Worm (Caenorhabditis elegans): ENCODE results near the gene T22B2.3.

T22B2.3 gene

ce11 chrX:3901389-3901788 is 15.7 kb upstream of the T22B2.3 start:
- TF ChIP-seq nhr-23 (tag; optimal IDR thresholded peaks at IDR 0.05): no peak
- TF ChIP-seq ceh-16 (tag; optimal IDR thresholded peaks at IDR 0.05): no peak
- no peak for TF ChIP-seq alr-1 (tag; optimal IDR thresholded peaks at IDR 0.05)
- no peak for TF ChIP-seq nhr-10 (tag; optimal IDR thresholded peaks at IDR 0.05)
- TF ChIP-seq skn-1 (tag; optimal IDR thresholded peaks at IDR 0.05): no peak
- TF ChIP-seq nhr-21 (tag; optimal IDR thresholded peaks at IDR 0.05): no peak
- TF ChIP-seq nhr-77 (tag; optimal IDR thresholded peaks at IDR 0.05): no peak
- no peak for TF ChIP-seq elt-1 (tag; optimal IDR thresholded peaks at IDR 0.05)
- TF ChIP-seq C34F6.9 (tag; optimal IDR thresholded peaks at IDR 0.05): no peak
- TF ChIP-seq dmd-4 (tag; optimal IDR thresholded peaks at IDR 0.05): no peak
- TF ChIP-seq elt-3 (tag; optimal IDR thresholded peaks at IDR 0.05): no peak
- no peak for TF ChIP-seq nhr-12 (tag; optimal IDR thresholded peaks at IDR 0.05)
- no peak for TF ChIP-seq sma-3 (GFP tag; optimal IDR thresholded peaks at IDR 0.05)
- TF ChIP-seq mbf-1 (tag; optimal IDR thresholded peaks at IDR 0.05): no peak
- no peak for TF ChIP-seq F13H6.1 (tag; optimal IDR thresholded peaks at IDR 0.05)
- TF ChIP-seq unc-39 (tag; optimal IDR thresholded peaks at IDR 0.05): no peak
- no peak for TF ChIP-seq fos-1 (tag; optimal IDR thresholded peaks at IDR 0.05)
- no peak for TF ChIP-seq lin-13 (GFP tag; optimal IDR thresholded peaks at IDR 0.05)
- TF ChIP-seq ztf-1 (GFP tag; conservative IDR thresholded peaks at IDR 0.05): no peak
- no peak for TF ChIP-seq nhr-11 (tag; optimal IDR thresholded peaks at IDR 0.05)

DNA sequence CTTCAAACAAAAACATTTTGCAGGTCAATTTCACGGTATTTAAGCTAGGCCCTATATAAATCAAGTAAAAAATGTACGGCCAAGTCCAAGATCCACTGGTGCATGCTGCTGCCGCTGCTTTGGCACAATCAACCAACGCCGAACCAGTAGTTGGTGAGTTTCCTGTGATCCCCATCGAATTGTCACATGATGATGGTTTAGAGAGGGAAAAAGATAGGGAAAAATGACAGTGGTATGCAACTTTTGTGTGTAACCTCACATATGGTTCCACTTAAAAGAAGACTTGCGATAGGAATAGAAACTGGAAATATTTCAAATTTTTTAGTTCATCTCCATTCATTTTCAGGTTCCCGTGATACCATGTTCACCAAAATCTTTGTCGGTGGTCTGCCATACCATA is 12.5 kb upstream of the T22B2.3 start, which contains the start of gene sup-12:
TSS of gene sup-12 (plus strand) at position 17 of the 400 bp plus-strand sequence.
- TF ChIP-seq lin-13 (GFP tag; optimal IDR thresholded peaks at IDR 0.05): no peak
- TF ChIP-seq F13H6.1 (tag; optimal IDR thresholded peaks at IDR 0.05): no peak
- no peak for TF ChIP-seq ama-1 (optimal IDR thresholded peaks at IDR 0.05)
- TF ChIP-seq elt-3 (tag; optimal IDR thresholded peaks at IDR 0.05): no peak
- no peak for TF ChIP-seq egl-27 (tag; optimal IDR thresholded peaks at IDR 0.05)
- no peak for TF ChIP-seq lin-39 (tag; optimal IDR thresholded peaks at IDR 0.05)
- no peak for TF ChIP-seq mdl-1 (tag; optimal IDR thresholded peaks at IDR 0.05)
- no peak for TF ChIP-seq nhr-10 (tag; optimal IDR thresholded peaks at IDR 0.05)
- no peak for TF ChIP-seq mab-5 (tag; optimal IDR thresholded peaks at IDR 0.05)
- no peak for TF ChIP-seq elt-1 (tag; optimal IDR thresholded peaks at IDR 0.05)
- TF ChIP-seq dmd-4 (tag; optimal IDR thresholded peaks at IDR 0.05): no peak
- TF ChIP-seq nhr-21 (tag; optimal IDR thresholded peaks at IDR 0.05): no peak
- no peak for TF ChIP-seq nhr-77 (tag; optimal IDR thresholded peaks at IDR 0.05)
- TF ChIP-seq sma-9 (GFP tag; optimal IDR thresholded peaks at IDR 0.05): no peak
- no peak for TF ChIP-seq sma-9 (tag; optimal IDR thresholded peaks at IDR 0.05)
- TF ChIP-seq nhr-11 (tag; optimal IDR thresholded peaks at IDR 0.05): no peak
- no peak for TF ChIP-seq blmp-1 (tag; optimal IDR thresholded peaks at IDR 0.05; ENCODE audit: insufficient read depth)
- TF ChIP-seq skn-1 (tag; optimal IDR thresholded peaks at IDR 0.05): no peak
- no peak for TF ChIP-seq Y55F3AM.14 (GFP tag; optimal IDR thresholded peaks at IDR 0.05)
- TF ChIP-seq ceh-16 (tag; optimal IDR thresholded peaks at IDR 0.05): no peak

DNA sequence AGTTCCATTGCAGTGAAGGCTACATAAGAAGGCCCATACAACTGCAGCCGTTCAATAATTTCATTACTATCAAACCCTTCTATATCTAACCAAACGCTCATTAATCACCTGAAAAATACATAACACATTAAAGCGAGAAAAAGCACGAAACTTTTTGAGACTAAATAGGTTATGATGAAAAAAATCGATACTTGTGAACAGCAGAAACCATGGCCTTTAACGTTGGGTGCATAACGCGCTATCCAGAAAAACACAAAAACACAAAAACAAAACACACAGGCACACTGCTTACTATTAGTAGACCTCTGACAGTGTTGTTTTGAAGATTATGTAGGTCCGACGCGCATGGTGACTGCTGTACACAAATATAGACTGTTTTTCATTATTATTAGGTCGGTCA is 5.8 kb upstream of the T22B2.3 start, which contains the start of gene T22B2.5:
TSS of gene T22B2.5 (minus strand) at position 101 of the 400 bp plus-strand sequence.
- TF ChIP-seq lin-11 (tag; optimal IDR thresholded peaks at IDR 0.05) (no peak), ama-1 (optimal IDR thresholded peaks at IDR 0.05) (no peak), sma-3 (GFP tag; optimal IDR thresholded peaks at IDR 0.05) (no peak), ceh-16 (tag; optimal IDR thresholded peaks at IDR 0.05) (no peak), unc-62 (GFP tag; optimal IDR thresholded peaks at IDR 0.05) (no peak), nhr-23 (tag; optimal IDR thresholded peaks at IDR 0.05) (no peak), ceh-82 (tag; optimal IDR thresholded peaks at IDR 0.05) (no peak), mbf-1 (tag; optimal IDR thresholded peaks at IDR 0.05) (no peak), elt-1 (tag; optimal IDR thresholded peaks at IDR 0.05) (no peak), skn-1 (tag; optimal IDR thresholded peaks at IDR 0.05) (no peak), ZK546.5 (tag; optimal IDR thresholded peaks at IDR 0.05) (no peak), nhr-77 (tag; optimal IDR thresholded peaks at IDR 0.05) (no peak), sma-9 (GFP tag; optimal IDR thresholded peaks at IDR 0.05) (no peak), sma-9 (tag; optimal IDR thresholded peaks at IDR 0.05) (no peak), crh-2 (tag; optimal IDR thresholded peaks at IDR 0.05) (no peak), ztf-4 (tag; optimal IDR thresholded peaks at IDR 0.05) (no peak)

- TF ChIP-seq mab-5 (tag; optimal IDR thresholded peaks at IDR 0.05) (no peak), egl-27 (tag; optimal IDR thresholded peaks at IDR 0.05) (no peak), nhr-129 (tag; optimal IDR thresholded peaks at IDR 0.05) (peak; percentile 25), alr-1 (tag; optimal IDR thresholded peaks at IDR 0.05) (no peak), lin-11 (tag; optimal IDR thresholded peaks at IDR 0.05) (no peak), nhr-77 (tag; optimal IDR thresholded peaks at IDR 0.05) (no peak), nhr-6 (tag; optimal IDR thresholded peaks at IDR 0.05) (no peak), ztf-11 (tag; optimal IDR thresholded peaks at IDR 0.05) (no peak)
Measured at ce11 chrX:3914273-3914672, 2.8 kb upstream of the T22B2.3 start.
